Fruit fly (Drosophila melanogaster): ENCODE data around the gene ND-B18.

DNA sequence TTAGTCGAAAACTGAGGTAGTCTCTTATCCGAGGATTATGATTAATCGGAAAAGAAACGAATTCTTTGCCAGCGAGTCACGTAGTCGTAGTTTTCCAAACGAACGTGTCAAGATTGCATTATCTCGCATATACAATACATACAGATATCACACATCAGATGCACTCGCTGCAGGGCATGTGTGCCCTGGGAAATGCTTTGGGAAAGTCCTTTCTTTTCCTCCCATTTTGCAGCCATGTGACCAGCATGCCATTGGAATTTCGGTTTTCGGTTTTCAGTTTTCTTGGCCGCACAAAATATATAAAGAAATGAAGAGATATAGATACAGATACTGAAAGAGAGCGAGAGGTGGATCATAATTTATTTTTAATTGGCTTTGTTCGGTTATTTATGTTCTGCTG, 35.4 kb upstream of the ND-B18 start:
- TF ChIP-seq CTCF (optimal IDR thresholded peaks at IDR 0.05) = no peak
- TF ChIP-seq CG8478 (optimal IDR thresholded peaks at IDR 0.05) = no peak
